Worm (Caenorhabditis elegans) whole organism, midembryonic: ENCODE measurements around the gene rfs-1.

Experiments used
- cog-1 ChIP-seq: sonication (generic microtip); optimal IDR thresholded peaks from 2 replicates; lab custom pipeline; 2016; ENCODE audit warnings: missing genetic modification characterization, missing compliant biosample characterization
- flt-1 ChIP-seq: fragments of 200-800 bp; sonication (Bioruptor generic); IDR thresholded peaks from 2 replicates; pipeline ENCODE4 v1.3.6; 2022; ENCODE audit warnings: missing genetic modification characterization, missing compliant biosample characterization
- med-1 ChIP-seq: sonication (generic microtip); optimal IDR thresholded peaks from 2 replicates; lab custom pipeline; 2017; ENCODE audit warnings: missing genetic modification characterization, mild to moderate bottlenecking, missing compliant biosample characterization, antibody characterized with exemption, missing genetic modification reagents; ENCODE audit not compliant: insufficient read depth
- ref-1 ChIP-seq: fragments of 200-800 bp; sonication (Bioruptor generic); conservative IDR thresholded peaks from 2 replicates; pipeline ENCODE4 v1.3.6; 2022; ENCODE audit warnings: missing genetic modification reagents, missing genetic modification characterization, missing compliant biosample characterization
- tab-1 ChIP-seq: fragments of 200-800 bp; sonication (Bioruptor generic); IDR thresholded peaks from 2 replicates; pipeline ENCODE4 v1.3.6; 2022; ENCODE audit warnings: missing genetic modification characterization, missing compliant biosample characterization
- ztf-23 ChIP-seq: fragments of 200-800 bp; sonication (Bioruptor generic); IDR thresholded peaks from 2 replicates; pipeline ENCODE4 v1.3.6; 2022; ENCODE audit warnings: missing genetic modification reagents, missing genetic modification characterization, missing compliant biosample characterization
- ztf-29 ChIP-seq: fragments of 200-800 bp; sonication (Bioruptor generic); IDR thresholded peaks from 2 replicates; pipeline ENCODE4 v1.3.6; 2022; ENCODE audit warnings: missing genetic modification reagents, missing genetic modification characterization, missing compliant biosample characterization

DNA sequence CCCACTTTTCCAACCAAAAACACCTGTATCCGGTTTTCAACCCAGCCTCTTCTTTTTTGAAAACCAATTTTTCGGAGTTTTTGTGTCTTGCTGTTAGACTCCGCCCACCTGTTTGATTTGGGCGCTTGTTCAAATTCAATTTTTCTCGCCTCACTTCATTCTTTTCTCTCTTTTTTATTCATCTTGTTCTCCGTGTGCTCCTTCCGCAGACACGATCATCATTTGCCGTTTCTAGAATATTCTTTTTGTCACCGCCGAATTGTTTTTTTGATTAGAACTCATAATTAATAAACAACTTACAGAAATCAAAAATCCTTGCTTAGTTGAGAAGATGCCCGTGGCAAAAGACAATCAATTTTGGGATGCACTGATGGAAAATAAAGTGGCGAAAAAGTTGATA lies 47.4 kb upstream of the rfs-1 start, which contains the start of gene C50C3.5:
- TF ChIP-seq flt-1 (GFP tag; lab: Robert Waterston, UW) (no peak), ztf-29 (GFP tag; lab: Robert Waterston, UW) (no peak), cog-1 (tag; lab: Kevin White, UChicago) (no peak), ref-1 (GFP tag; lab: Robert Waterston, UW) (no peak), ztf-23 (GFP tag; lab: Robert Waterston, UW) (no peak), tab-1 (GFP tag; lab: Robert Waterston, UW) (no peak), med-1 (GFP tag; lab: Kevin White, UChicago) (no peak)
